Worm (Caenorhabditis elegans) whole organism, young adult: ENCODE data around the gene T13C5.2.
A peak's percentile ranks its signal among the peaks of the same experiment; 100 is the strongest.

Experiments used
- C06A6.2 ChIP-seq: fragments of 200-800 bp; sonication (Bioruptor generic); conservative IDR thresholded peaks from 2 replicates; pipeline ENCODE4 v1.3.6; 2022; ENCODE audit warnings: missing genetic modification characterization, missing compliant biosample characterization
- F23B12.7 ChIP-seq: sonication (generic microtip); optimal IDR thresholded peaks from 2 replicates; lab custom pipeline; 2017; ENCODE audit warnings: missing genetic modification characterization, mild to moderate bottlenecking, missing compliant biosample characterization, antibody characterized with exemption, moderate library complexity; ENCODE audit not compliant: insufficient read depth
- Y95B8A.8 ChIP-seq: fragments of 200-800 bp; sonication (Bioruptor generic); IDR thresholded peaks from 2 replicates; pipeline ENCODE4 v1.3.6; 2022; ENCODE audit warnings: missing genetic modification reagents, missing genetic modification characterization, missing compliant biosample characterization
- aptf-2 ChIP-seq: fragments of 200-800 bp; sonication (Bioruptor generic); conservative IDR thresholded peaks from 2 replicates; pipeline ENCODE4 v1.3.6; 2022; ENCODE audit warnings: missing genetic modification reagents, missing genetic modification characterization, missing compliant biosample characterization
- cebp-1 ChIP-seq, 2 experiments: fragments of 200-800 bp in 1 of 2; sonication (Bioruptor generic) in 1 of 2; sonication (generic microtip) in 1 of 2; IDR thresholded peaks in 1 of 2; optimal IDR thresholded peaks in 1 of 2; 2 replicates each; pipeline versions ENCODE4 v1.3.6 to Lab custom; 2017 to 2022; ENCODE audit warnings: missing compliant biosample characterization in 2 of 2, missing genetic modification characterization in 2 of 2, mild to moderate bottlenecking in 1 of 2, missing genetic modification reagents in 1 of 2, moderate library complexity in 1 of 2
- ceh-40 ChIP-seq: fragments of 200-800 bp; sonication (Bioruptor generic); IDR thresholded peaks from 2 replicates; pipeline ENCODE4 v1.3.6; 2022; ENCODE audit warnings: missing genetic modification characterization, missing compliant biosample characterization
- dpl-1 ChIP-seq: fragments of 150-350 bp; optimal IDR thresholded peaks from 2 replicates; lab custom pipeline; 2014; ENCODE audit warnings: missing biosample characterization, missing genetic modification reagents, missing genetic modification characterization
- efl-1 ChIP-seq: fragments of 150-350 bp; optimal IDR thresholded peaks from 2 replicates; lab custom pipeline; 2014; ENCODE audit warnings: missing biosample characterization, missing genetic modification reagents, missing genetic modification characterization
- him-1 ChIP-seq: sonication (generic microtip); optimal IDR thresholded peaks from 2 replicates; lab custom pipeline; 2016; ENCODE audit warnings: missing genotype, missing genetic modification reagents, missing genetic modification characterization, missing compliant biosample characterization
- mel-28 ChIP-seq: sonication (generic microtip); optimal IDR thresholded peaks from 2 replicates; lab custom pipeline; 2016; ENCODE audit warnings: borderline replicate concordance, mild to moderate bottlenecking, missing genetic modification characterization, missing compliant biosample characterization
- nhr-90 ChIP-seq: sonication (generic microtip); optimal IDR thresholded peaks from 2 replicates; lab custom pipeline; 2016; ENCODE audit warnings: missing genotype, mild to moderate bottlenecking, missing genetic modification characterization, missing compliant biosample characterization
- pha-4 ChIP-seq: fragments of 150-350 bp; sonication (generic microtip); optimal IDR thresholded peaks from 2 replicates; lab custom pipeline; 2014; ENCODE audit warnings: missing biosample characterization, missing genetic modification reagents, missing genetic modification characterization
- rcor-1 ChIP-seq: fragments of 200-800 bp; sonication (Bioruptor generic); IDR thresholded peaks from 2 replicates; pipeline ENCODE4 v1.3.6; 2022; ENCODE audit warnings: missing genetic modification reagents, missing genetic modification characterization, missing compliant biosample characterization

DNA sequence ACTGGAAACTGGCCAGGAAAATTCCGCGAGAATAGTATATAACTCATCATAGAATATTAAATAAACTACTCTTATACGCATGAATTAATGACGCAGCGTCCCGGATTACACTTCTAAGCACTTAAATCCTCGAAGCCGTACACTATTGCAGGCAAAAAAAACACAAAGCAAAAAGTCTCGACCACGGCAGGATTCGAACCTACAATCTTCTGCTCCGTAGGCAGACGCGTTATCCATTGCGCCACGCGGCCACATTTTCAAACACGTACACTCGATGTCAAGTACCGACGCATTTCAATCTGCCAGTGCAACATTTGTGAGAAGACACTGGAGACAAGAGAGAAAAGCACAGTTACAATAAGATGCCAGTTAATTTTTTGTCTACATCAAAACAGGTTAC is 35.1 kb downstream of the T13C5.2 start:
- TF ChIP-seq Y95B8A.8 (no peak), nhr-90 (tag; lab: Kevin White, UChicago) (peak; percentile 85), dpl-1 (no peak), pha-4 (tag; lab: Kevin White, UChicago) (no peak), F23B12.7 (tag; lab: Kevin White, UChicago) (no peak), efl-1 (no peak), mel-28 (tag; lab: Kevin White, UChicago) (no peak), cebp-1 (GFP tag; IDR thresholded peaks at IDR 0.05; lab: Robert Waterston, UW) (no peak), cebp-1 (tag; optimal IDR thresholded peaks at IDR 0.05; lab: Kevin White, UChicago) (no peak), C06A6.2 (GFP tag; lab: Robert Waterston, UW) (no peak), him-1 (peak; percentile 88), ceh-40 (0 out of 2 replicates have a peak, but pooled peaks have one; percentile 18), aptf-2 (GFP tag; lab: Robert Waterston, UW) (no peak), rcor-1 (GFP tag; lab: Robert Waterston, UW) (no peak)
